Fruit fly (Drosophila melanogaster) whole organism, embryonic: ENCODE measurements around the gene CG11843.

Source experiments
- Abd-B ChIP-seq: fragments of 200-800 bp; sonication (Bioruptor generic); optimal IDR thresholded peaks from 2 replicates; lab custom pipeline; 2018; ENCODE audit warnings: missing biosample characterization, mild to moderate bottlenecking, missing genetic modification characterization, moderate library complexity
- BEAF-32 ChIP-seq: fragments of 200-800 bp; sonication (Bioruptor generic); optimal IDR thresholded peaks from 3 replicates; lab custom pipeline; 2017; ENCODE audit warnings: missing biosample characterization, missing genetic modification characterization, mild to moderate bottlenecking, moderate library complexity, missing genetic modification reagents
- CG10274 ChIP-seq: fragments of 200-800 bp; sonication (Bioruptor generic); optimal IDR thresholded peaks from 3 replicates; lab custom pipeline; 2017; ENCODE audit warnings: missing biosample characterization, mild to moderate bottlenecking, missing genetic modification characterization
- CG10979 ChIP-seq: fragments of 200-800 bp; sonication (Bioruptor generic); optimal IDR thresholded peaks from 2 replicates; lab custom pipeline; 2018; ENCODE audit warnings: missing biosample characterization, mild to moderate bottlenecking, missing genetic modification characterization, moderate library complexity
- CG11247 ChIP-seq: fragments of 200-800 bp; sonication (Bioruptor generic); IDR thresholded peaks from 2 replicates; pipeline ENCODE4 v1.3.6; 2022; ENCODE audit warnings: missing biosample characterization, missing genetic modification characterization
- CG11398 ChIP-seq: fragments of 200-800 bp; sonication (Bioruptor generic); optimal IDR thresholded peaks from 2 replicates; lab custom pipeline; 2016; ENCODE audit warnings: missing biosample characterization, missing genetic modification characterization
- CG12219 ChIP-seq: fragments of 200-800 bp; sonication (Bioruptor generic); optimal IDR thresholded peaks from 3 replicates; lab custom pipeline; 2018; ENCODE audit warnings: missing biosample characterization, mild to moderate bottlenecking, missing genetic modification characterization
- CG14050 ChIP-seq: fragments of 200-800 bp; sonication (Bioruptor generic); IDR thresholded peaks from 3 replicates; pipeline ENCODE4 v1.3.6; 2022; ENCODE audit warnings: missing biosample characterization, missing genetic modification characterization
- CG1529 ChIP-seq: fragments of 200-800 bp; sonication (Bioruptor generic); optimal IDR thresholded peaks from 3 replicates; lab custom pipeline; 2018; ENCODE audit warnings: missing biosample characterization, missing genetic modification characterization
- CG18599 ChIP-seq: fragments of 200-800 bp; sonication (Bioruptor generic); optimal IDR thresholded peaks from 3 replicates; lab custom pipeline; 2017; ENCODE audit warnings: missing biosample characterization, missing genetic modification characterization, mild to moderate bottlenecking, moderate library complexity, missing genetic modification reagents
- CG2116 ChIP-seq: fragments of 200-800 bp; sonication (Bioruptor generic); optimal IDR thresholded peaks from 3 replicates; lab custom pipeline; 2018; ENCODE audit warnings: missing biosample characterization, mild to moderate bottlenecking, missing genetic modification characterization
- CG2202 ChIP-seq: fragments of 200-800 bp; sonication (Bioruptor generic); optimal IDR thresholded peaks from 2 replicates; lab custom pipeline; 2018; ENCODE audit warnings: missing biosample characterization, mild to moderate bottlenecking, missing genetic modification characterization
- CG32767 ChIP-seq: fragments of 200-800 bp; sonication (Bioruptor generic); IDR thresholded peaks from 2 replicates; pipeline ENCODE4 v1.3.6; 2022; ENCODE audit warnings: missing biosample characterization, missing genetic modification characterization
- CG4360 ChIP-seq: fragments of 200-800 bp; sonication (Bioruptor generic); IDR thresholded peaks from 2 replicates; pipeline ENCODE4 v1.3.6; 2022; ENCODE audit warnings: missing biosample characterization, missing genetic modification characterization
- CG43689 ChIP-seq: fragments of 200-800 bp; sonication (Bioruptor generic); IDR thresholded peaks from 2 replicates; pipeline ENCODE4 v1.3.6; 2022; ENCODE audit warnings: missing biosample characterization, missing genetic modification characterization
- CG4707 ChIP-seq: fragments of 200-800 bp; sonication (Bioruptor generic); optimal IDR thresholded peaks from 2 replicates; lab custom pipeline; 2018; ENCODE audit warnings: missing biosample characterization, mild to moderate bottlenecking, missing genetic modification characterization, moderate library complexity
- CG6254 ChIP-seq: fragments of 200-800 bp; sonication (Bioruptor generic); optimal IDR thresholded peaks from 3 replicates; lab custom pipeline; 2017; ENCODE audit warnings: mild to moderate bottlenecking, missing biosample characterization, missing genetic modification reagents, missing genetic modification characterization
- CG6689 ChIP-seq: fragments of 200-800 bp; sonication (Bioruptor generic); IDR thresholded peaks from 2 replicates; pipeline ENCODE4 v1.3.6; 2022; ENCODE audit warnings: missing biosample characterization, missing genetic modification characterization
- CG6813 ChIP-seq: fragments of 200-800 bp; sonication (Bioruptor generic); optimal IDR thresholded peaks from 2 replicates; lab custom pipeline; 2017; ENCODE audit warnings: missing biosample characterization, missing genetic modification characterization, mild to moderate bottlenecking, moderate library complexity, missing genetic modification reagents
- CTCF ChIP-seq: fragments of 200-800 bp; sonication (Bioruptor generic); optimal IDR thresholded peaks from 2 replicates; lab custom pipeline; 2017; ENCODE audit warnings: missing biosample characterization, mild to moderate bottlenecking, missing genetic modification characterization, moderate library complexity
- CkIIα-i1 ChIP-seq: fragments of 200-800 bp; sonication (Bioruptor generic); IDR thresholded peaks from 2 replicates; pipeline ENCODE4 v1.3.6; 2022; ENCODE audit warnings: missing biosample characterization, missing genetic modification characterization
- Dip2 ChIP-seq: fragments of 200-800 bp; sonication (Bioruptor generic); IDR thresholded peaks from 2 replicates; pipeline ENCODE4 v1.3.6; 2022; ENCODE audit warnings: missing biosample characterization, missing genetic modification characterization
- Dll ChIP-seq: fragments of 200-800 bp; sonication (Bioruptor generic); IDR thresholded peaks from 4 replicates; pipeline ENCODE4 v1.3.6; 2022; ENCODE audit warnings: missing biosample characterization, missing genetic modification characterization; ENCODE audit not compliant: partially characterized antibody
- Doc3 ChIP-seq: fragments of 200-800 bp; sonication (Bioruptor generic); IDR thresholded peaks from 3 replicates; pipeline ENCODE4 v1.3.6; 2022; ENCODE audit warnings: missing biosample characterization, missing genetic modification characterization; ENCODE audit not compliant: partially characterized antibody
- ERR ChIP-seq: fragments of 200-800 bp; sonication (Bioruptor generic); optimal IDR thresholded peaks from 2 replicates; lab custom pipeline; 2016; ENCODE audit warnings: missing biosample characterization, missing genetic modification characterization
- Gsc ChIP-seq: fragments of 200-800 bp; sonication (Bioruptor generic); IDR thresholded peaks from 2 replicates; pipeline ENCODE4 v1.3.6; 2022; ENCODE audit warnings: missing biosample characterization, missing genetic modification characterization
- Hr51 ChIP-seq, 2 experiments: fragments of 200-800 bp; sonication (Bioruptor generic); optimal IDR thresholded peaks; 2 replicates in 1 of 2; 3 replicates in 1 of 2; lab custom pipeline; 2016 to 2018; ENCODE audit warnings: missing biosample characterization in 2 of 2, missing genetic modification characterization in 2 of 2, mild to moderate bottlenecking in 1 of 2, moderate library complexity in 1 of 2
- Mrtf ChIP-seq: fragments of 200-800 bp; sonication (Bioruptor generic); IDR thresholded peaks from 3 replicates; pipeline ENCODE4 v1.3.6; 2022; ENCODE audit warnings: missing biosample characterization, missing genetic modification characterization
- Myb ChIP-seq: fragments of 200-800 bp; sonication (Bioruptor generic); optimal IDR thresholded peaks from 2 replicates; lab custom pipeline; 2016; ENCODE audit warnings: missing biosample characterization, missing genetic modification characterization
- NK7.1 ChIP-seq: fragments of 200-800 bp; sonication (Bioruptor generic); optimal IDR thresholded peaks from 3 replicates; lab custom pipeline; 2016; ENCODE audit warnings: missing biosample characterization, missing genetic modification characterization
- Nf-YA ChIP-seq: fragments of 200-800 bp; sonication (Bioruptor generic); IDR thresholded peaks from 2 replicates; pipeline ENCODE4 v1.3.6; 2022; ENCODE audit warnings: missing biosample characterization, missing genetic modification characterization
- Rx ChIP-seq: fragments of 200-800 bp; sonication (Bioruptor generic); IDR thresholded peaks from 2 replicates; pipeline ENCODE4 v1.3.6; 2022; ENCODE audit warnings: missing biosample characterization, missing genetic modification characterization
- Ssrp ChIP-seq: fragments of 200-800 bp; sonication (Bioruptor generic); optimal IDR thresholded peaks from 2 replicates; lab custom pipeline; 2018; ENCODE audit warnings: missing biosample characterization, mild to moderate bottlenecking, missing genetic modification characterization, moderate library complexity
- TFAM ChIP-seq: fragments of 200-800 bp; sonication (Bioruptor generic); optimal IDR thresholded peaks from 2 replicates; lab custom pipeline; 2017; ENCODE audit warnings: missing biosample characterization, missing genetic modification characterization, inconsistent platforms
- Trl ChIP-seq, 3 experiments: fragments of >200 bp in 2 of 3; fragments of 200-800 bp in 1 of 3; sonication (Bioruptor generic) in 1 of 3; optimal IDR thresholded peaks; 2 replicates in 1 of 3; 3 replicates in 2 of 3; lab custom pipeline; 2016 to 2017; ENCODE audit warnings: missing biosample characterization in 1 of 3, missing genetic modification characterization in 1 of 3
- caup ChIP-seq: fragments of 200-800 bp; sonication (Bioruptor generic); optimal IDR thresholded peaks from 3 replicates; lab custom pipeline; 2017; ENCODE audit warnings: missing biosample characterization, mild to moderate bottlenecking, missing genetic modification characterization, moderate library complexity; ENCODE audit not compliant: severe bottlenecking
- cwo ChIP-seq: fragments of 200-800 bp; sonication (Bioruptor generic); optimal IDR thresholded peaks from 3 replicates; lab custom pipeline; 2017; ENCODE audit warnings: missing biosample characterization, missing genetic modification characterization, mild to moderate bottlenecking, moderate library complexity, missing genetic modification reagents
- disco-r ChIP-seq: fragments of 200-800 bp; sonication (Bioruptor generic); optimal IDR thresholded peaks from 2 replicates; lab custom pipeline; 2016; ENCODE audit warnings: missing biosample characterization, missing genetic modification characterization
- gcm2 ChIP-seq: fragments of 200-800 bp; sonication (Bioruptor generic); optimal IDR thresholded peaks from 2 replicates; lab custom pipeline; 2016; ENCODE audit warnings: missing biosample characterization, missing genetic modification characterization
- gro ChIP-seq: fragments of 200-800 bp; sonication (Bioruptor generic); optimal IDR thresholded peaks from 2 replicates; lab custom pipeline; 2016; ENCODE audit warnings: missing biosample characterization, missing genetic modification characterization
- hbn ChIP-seq: fragments of 200-800 bp; sonication (Bioruptor generic); IDR thresholded peaks from 2 replicates; pipeline ENCODE4 v1.3.6; 2022; ENCODE audit warnings: missing biosample characterization, missing genetic modification characterization; ENCODE audit not compliant: partially characterized antibody
- mirr ChIP-seq: fragments of 200-800 bp; sonication (Bioruptor generic); optimal IDR thresholded peaks from 3 replicates; lab custom pipeline; 2018; ENCODE audit warnings: missing biosample characterization, mild to moderate bottlenecking, missing genetic modification characterization
- nerfin-1 ChIP-seq: fragments of 200-800 bp; sonication (Bioruptor generic); optimal IDR thresholded peaks from 3 replicates; lab custom pipeline; 2019; ENCODE audit warnings: missing biosample characterization, mild to moderate bottlenecking, missing genetic modification characterization, moderate library complexity
- pfk ChIP-seq: fragments of 200-800 bp; sonication (Bioruptor generic); optimal IDR thresholded peaks from 2 replicates; lab custom pipeline; 2018; ENCODE audit warnings: missing biosample characterization, mild to moderate bottlenecking, missing genetic modification characterization, moderate library complexity
- stc ChIP-seq: fragments of 200-800 bp; sonication (Bioruptor generic); IDR thresholded peaks from 2 replicates; pipeline ENCODE4 v1.3.6; 2022; ENCODE audit warnings: missing biosample characterization, missing genetic modification characterization
- tap ChIP-seq: fragments of 200-800 bp; optimal IDR thresholded peaks from 3 replicates; lab custom pipeline; 2019; ENCODE audit warnings: missing biosample characterization, mild to moderate bottlenecking, missing genetic modification characterization, moderate library complexity
- trem ChIP-seq: fragments of 200-800 bp; optimal IDR thresholded peaks from 3 replicates; lab custom pipeline; 2019; ENCODE audit warnings: missing biosample characterization, mild to moderate bottlenecking, missing genetic modification characterization, moderate library complexity
- tup ChIP-seq: fragments of 200-800 bp; sonication (Bioruptor generic); optimal IDR thresholded peaks from 2 replicates; lab custom pipeline; 2016; ENCODE audit warnings: missing biosample characterization, mild to moderate bottlenecking, missing genetic modification characterization, moderate library complexity
- twi ChIP-seq: fragments of 200-800 bp; optimal IDR thresholded peaks from 2 replicates; lab custom pipeline; 2019; ENCODE audit warnings: missing biosample characterization, mild to moderate bottlenecking, missing genetic modification characterization, moderate library complexity
- vvl ChIP-seq: fragments of 200-800 bp; sonication (Bioruptor generic); IDR thresholded peaks from 2 replicates; pipeline ENCODE4 v1.3.6; 2022; ENCODE audit warnings: missing biosample characterization, missing genetic modification characterization
- wdn ChIP-seq: fragments of 200-800 bp; sonication (Bioruptor generic); IDR thresholded peaks from 2 replicates; pipeline ENCODE4 v1.3.6; 2022; ENCODE audit warnings: missing biosample characterization, missing genetic modification characterization

Gene CG11843

dm6 chr3R:29087302-29087782 lies 33.2 kb downstream of the CG11843 start:
- TF ChIP-seq BEAF-32 (GFP tag; lab: Kevin White, UChicago) (no peak), CG1529 (GFP tag; lab: Kevin White, UChicago) (peak; percentile 33), mirr (peak; percentile 19), hbn (GFP tag; lab: Robert Waterston, UW) (no peak; the same call in 1 of the 2 replicates), Dip2 (GFP tag; lab: Robert Waterston, UW) (no peak), TFAM (GFP tag; lab: Kevin White, UChicago) (no peak), twi (tag; lab: Kevin White, UChicago) (no peak), Dll (no peak), Myb (GFP tag; lab: Kevin White, UChicago) (peak; percentile 1), CG11398 (GFP tag; lab: Kevin White, UChicago) (no peak), vvl (GFP tag; lab: Robert Waterston, UW) (no peak), ERR (no peak), tup (GFP tag; lab: Kevin White, UChicago) (no peak), CG2116 (GFP tag; lab: Kevin White, UChicago) (peak; percentile 13), CG43689 (GFP tag; lab: Robert Waterston, UW) (no peak), Trl (optimal IDR thresholded peaks at IDR 0.05; lab: Kevin White, UChicago) (peak; percentile 79 to 83), Trl (GFP tag; optimal IDR thresholded peaks at IDR 0.05; lab: Kevin White, UChicago) (no peak), trem (peak; percentile 36), Abd-B (GFP tag; lab: Kevin White, UChicago) (peak; percentile 22), CG6689 (GFP tag; lab: Robert Waterston, UW) (no peak), CG10979 (tag; lab: Kevin White, UChicago) (peak; percentile 76), CG6813 (GFP tag; lab: Kevin White, UChicago) (no peak), Rx (no peak), nerfin-1 (tag; lab: Kevin White, UChicago) (no peak), gro (GFP tag; lab: Kevin White, UChicago) (no peak), CG4360 (GFP tag; lab: Robert Waterston, UW) (peak; percentile 85), caup (GFP tag; lab: Kevin White, UChicago) (peak; percentile 2), CG6254 (GFP tag; lab: Kevin White, UChicago) (peak; percentile 29), CG4707 (GFP tag; lab: Kevin White, UChicago) (peak; percentile 0), CkIIα-i1 (no peak), Nf-YA (no peak), stc (no peak), Gsc (GFP tag; lab: Robert Waterston, UW) (no peak), gcm2 (GFP tag; lab: Kevin White, UChicago) (no peak), wdn (GFP tag; lab: Robert Waterston, UW) (no peak), disco-r (GFP tag; lab: Kevin White, UChicago) (no peak), CG11247 (GFP tag; lab: Robert Waterston, UW) (no peak), Ssrp (tag; lab: Kevin White, UChicago) (peak; percentile 1), tap (tag; lab: Kevin White, UChicago) (no peak), pfk (no peak), Mrtf (GFP tag; lab: Robert Waterston, UW) (no peak), Hr51 (GFP tag; optimal IDR thresholded peaks at IDR 0.05; lab: Kevin White, UChicago) (no peak), NK7.1 (GFP tag; lab: Kevin White, UChicago) (no peak), CG2202 (no peak), CG14050 (no peak), CTCF (GFP tag; lab: Kevin White, UChicago) (peak; percentile 91), CG10274 (GFP tag; lab: Kevin White, UChicago) (no peak), CG18599 (GFP tag; lab: Kevin White, UChicago) (no peak), CG12219 (GFP tag; lab: Kevin White, UChicago) (peak; percentile 28), cwo (peak; percentile 19), CG32767 (no peak), Doc3 (GFP tag; lab: Robert Waterston, UW) (no peak)
